Worm (Caenorhabditis elegans): ENCODE results near the gene F59A6.12.

Gene F59A6.12

ce11 chrII:5001866-5002265, 10.0 kb downstream of the F59A6.12 start:
- TF ChIP-seq nhr-77 (tag; optimal IDR thresholded peaks at IDR 0.05), result no peak
- TF ChIP-seq nhr-48 (tag; optimal IDR thresholded peaks at IDR 0.05), result no peak
- no peak for TF ChIP-seq nhr-102 (tag; optimal IDR thresholded peaks at IDR 0.05)
- TF ChIP-seq lin-15B (tag; optimal IDR thresholded peaks at IDR 0.05), result no peak
- TF ChIP-seq nhr-25 (tag; optimal IDR thresholded peaks at IDR 0.05; ENCODE audit: borderline replicate concordance, insufficient read depth), result no peak
- TF ChIP-seq gei-8 (GFP tag; optimal IDR thresholded peaks at IDR 0.05), result no peak
- no peak for TF ChIP-seq lir-3 (tag; optimal IDR thresholded peaks at IDR 0.05)
- TF ChIP-seq nhr-76 (tag; optimal IDR thresholded peaks at IDR 0.05), result no peak
- TF ChIP-seq hlh-11 (tag; optimal IDR thresholded peaks at IDR 0.05), result no peak
- TF ChIP-seq lin-1 (GFP tag; IDR thresholded peaks at IDR 0.05), result no peak
- TF ChIP-seq ceh-44 (GFP tag; IDR thresholded peaks at IDR 0.05), result no peak
- no peak for TF ChIP-seq egl-43 (GFP tag; IDR thresholded peaks at IDR 0.05)

- TF ChIP-seq madf-9 (GFP tag; conservative IDR thresholded peaks at IDR 0.05), result peak; percentile 68
- peak; percentile 74 for TF ChIP-seq nhr-11 (tag; optimal IDR thresholded peaks at IDR 0.05)
- peak; percentile 45 for TF ChIP-seq spr-1 (tag; optimal IDR thresholded peaks at IDR 0.05)
- TF ChIP-seq lin-15B (tag; optimal IDR thresholded peaks at IDR 0.05), result no peak
- peak; percentile 29 for TF ChIP-seq F37D6.2 (tag; optimal IDR thresholded peaks at IDR 0.05)
- TF ChIP-seq hmg-1.1 (GFP tag; IDR thresholded peaks at IDR 0.05), result peak; percentile 90
- peak; percentile 47 for TF ChIP-seq spr-3 (GFP tag; optimal IDR thresholded peaks at IDR 0.05)
- no peak for TF ChIP-seq tra-1 (GFP tag; IDR thresholded peaks at IDR 0.05)
- peak; percentile 26 for TF ChIP-seq nhr-25 (tag; optimal IDR thresholded peaks at IDR 0.05; ENCODE audit: borderline replicate concordance, insufficient read depth)
- no peak for TF ChIP-seq snpc-1.2 (GFP tag; IDR thresholded peaks at IDR 0.05)
- peak; percentile 57 for TF ChIP-seq jun-1 (tag; optimal IDR thresholded peaks at IDR 0.05)
- peak; percentile 74 for TF ChIP-seq duxl-1 (tag; optimal IDR thresholded peaks at IDR 0.05; ENCODE audit: poor library complexity)
- TF ChIP-seq dpl-1 (GFP tag; optimal IDR thresholded peaks at IDR 0.05), result peak; percentile 100
- no peak for TF ChIP-seq aly-2 (tag; optimal IDR thresholded peaks at IDR 0.05)
- peak in 1 of 2 experiments; percentile 34 for TF ChIP-seq hif-1 (tag; optimal IDR thresholded peaks at IDR 0.05)
- no peak for TF ChIP-seq pha-4 (GFP tag; IDR thresholded peaks at IDR 0.05)
- peak; percentile 79 for TF ChIP-seq pha-4 (tag; optimal IDR thresholded peaks at IDR 0.05)
- TF ChIP-seq nhr-6 (tag; optimal IDR thresholded peaks at IDR 0.05), result peak; percentile 54
- peak; percentile 79 for TF ChIP-seq T26A8.4 (GFP tag; IDR thresholded peaks at IDR 0.05)
- no peak for TF ChIP-seq Y75B8A.6 (GFP tag; IDR thresholded peaks at IDR 0.05)
- TF ChIP-seq zfp-2 (tag; optimal IDR thresholded peaks at IDR 0.05), result no peak
- TF ChIP-seq lin-1 (GFP tag; IDR thresholded peaks at IDR 0.05), result peak; percentile 68; the same call in 1 of the 2 replicates
- TF ChIP-seq aha-1 (tag), result peak; percentile 97
- peak; percentile 62 for TF ChIP-seq dmd-6 (GFP tag; IDR thresholded peaks at IDR 0.05)
- peak; percentile 66 for TF ChIP-seq hlh-11 (tag; optimal IDR thresholded peaks at IDR 0.05)
- peak; percentile 84 for TF ChIP-seq nhr-42 (GFP tag; IDR thresholded peaks at IDR 0.05)
- peak; percentile 30 for TF ChIP-seq fkh-10 (GFP tag; optimal IDR thresholded peaks at IDR 0.05)
- TF ChIP-seq zip-2 (tag; optimal IDR thresholded peaks at IDR 0.05), result peak; percentile 42
- peak in 1 of 2 experiments; percentile 91 for TF ChIP-seq unc-62 (GFP tag; optimal IDR thresholded peaks at IDR 0.05 in 1 of 2)
- TF ChIP-seq unc-62 (tag; optimal IDR thresholded peaks at IDR 0.05), result no peak
- TF ChIP-seq mes-2 (tag; optimal IDR thresholded peaks at IDR 0.05; ENCODE audit: poor library complexity, severe bottlenecking), result peak; percentile 93
- no peak for TF ChIP-seq mxl-2 (GFP tag; conservative IDR thresholded peaks at IDR 0.05)
Measured at ce11 chrII:4999122-4999521, 12.8 kb downstream of the F59A6.12 start, which contains the start of gene citk-2. citk-2 (plus strand) TSS chrII:4999520.
